Fruit fly (Drosophila melanogaster) whole organism, embryonic: Measurements from ENCODE around the gene Pex7.

Experiments
- Bgb ChIP-seq: fragments of 200-800 bp; sonication (Bioruptor generic); IDR thresholded peaks from 2 replicates; pipeline ENCODE4 v1.3.6; 2022; ENCODE audit warnings: missing biosample characterization, missing genetic modification characterization; ENCODE audit not compliant: partially characterized antibody
- Bteb2 ChIP-seq: fragments of 200-800 bp; sonication (Bioruptor generic); optimal IDR thresholded peaks from 2 replicates; lab custom pipeline; 2016; ENCODE audit warnings: missing biosample characterization, missing genetic modification characterization
- CG10147 ChIP-seq: fragments of 200-800 bp; sonication (Bioruptor generic); optimal IDR thresholded peaks from 2 replicates; lab custom pipeline; 2019; ENCODE audit warnings: missing biosample characterization, mild to moderate bottlenecking, missing genetic modification characterization, moderate library complexity
- CG10267 ChIP-seq: fragments of 200-800 bp; sonication (Bioruptor generic); optimal IDR thresholded peaks from 2 replicates; lab custom pipeline; 2018; ENCODE audit warnings: missing biosample characterization, mild to moderate bottlenecking, missing genetic modification characterization, moderate library complexity
- CG12104 ChIP-seq: fragments of 200-800 bp; sonication (Bioruptor generic); optimal IDR thresholded peaks from 3 replicates; lab custom pipeline; 2016; ENCODE audit warnings: missing biosample characterization, missing genetic modification characterization
- CG13424 ChIP-seq: fragments of 200-800 bp; sonication (Bioruptor generic); optimal IDR thresholded peaks from 2 replicates; lab custom pipeline; 2019; ENCODE audit warnings: missing biosample characterization, mild to moderate bottlenecking, missing genetic modification characterization, moderate library complexity
- CG1792 ChIP-seq: fragments of 200-800 bp; sonication (Bioruptor generic); optimal IDR thresholded peaks from 2 replicates; lab custom pipeline; 2016; ENCODE audit warnings: missing biosample characterization, missing genetic modification characterization
- CG32532 ChIP-seq: fragments of 200-800 bp; sonication (Bioruptor generic); IDR thresholded peaks from 2 replicates; pipeline ENCODE4 v1.3.6; 2022; ENCODE audit warnings: missing biosample characterization, missing genetic modification characterization
- CG3281 ChIP-seq: fragments of 200-800 bp; sonication (Bioruptor generic); optimal IDR thresholded peaks from 3 replicates; lab custom pipeline; 2017; ENCODE audit warnings: missing biosample characterization, mild to moderate bottlenecking, missing genetic modification characterization
- CG33557 ChIP-seq: fragments of 200-800 bp; sonication (Bioruptor generic); optimal IDR thresholded peaks from 2 replicates; lab custom pipeline; 2019; ENCODE audit warnings: missing biosample characterization, mild to moderate bottlenecking, missing genetic modification characterization, moderate library complexity
- CG4424 ChIP-seq: fragments of 200-800 bp; sonication (Bioruptor generic); optimal IDR thresholded peaks from 3 replicates; lab custom pipeline; 2016; ENCODE audit warnings: missing biosample characterization, missing genetic modification characterization
- CG4707 ChIP-seq: fragments of 200-800 bp; sonication (Bioruptor generic); optimal IDR thresholded peaks from 2 replicates; lab custom pipeline; 2018; ENCODE audit warnings: missing biosample characterization, mild to moderate bottlenecking, missing genetic modification characterization, moderate library complexity
- CG6689 ChIP-seq: fragments of 200-800 bp; sonication (Bioruptor generic); IDR thresholded peaks from 2 replicates; pipeline ENCODE4 v1.3.6; 2022; ENCODE audit warnings: missing biosample characterization, missing genetic modification characterization
- CG7372 ChIP-seq: fragments of 200-800 bp; sonication (Bioruptor generic); IDR thresholded peaks from 2 replicates; pipeline ENCODE4 v1.3.6; 2022; ENCODE audit warnings: missing biosample characterization, missing genetic modification characterization
- CG7786 ChIP-seq: fragments of 200-800 bp; sonication (Bioruptor generic); optimal IDR thresholded peaks from 2 replicates; lab custom pipeline; 2016; ENCODE audit warnings: missing biosample characterization, missing genetic modification characterization
- CG8388 ChIP-seq: fragments of 200-800 bp; sonication (Bioruptor generic); optimal IDR thresholded peaks from 2 replicates; lab custom pipeline; 2019; ENCODE audit warnings: missing biosample characterization, mild to moderate bottlenecking, missing genetic modification characterization, moderate library complexity
- CG8765 ChIP-seq: fragments of 200-800 bp; sonication (Bioruptor generic); IDR thresholded peaks from 2 replicates; pipeline ENCODE4 v1.3.6; 2022; ENCODE audit warnings: missing biosample characterization, missing genetic modification characterization
- CG9727 ChIP-seq: fragments of 200-800 bp; sonication (Bioruptor generic); optimal IDR thresholded peaks from 3 replicates; lab custom pipeline; 2017; ENCODE audit warnings: missing biosample characterization, mild to moderate bottlenecking, missing genetic modification characterization
- D19B ChIP-seq: fragments of 200-800 bp; sonication (Bioruptor generic); optimal IDR thresholded peaks from 2 replicates; lab custom pipeline; 2017; ENCODE audit warnings: missing biosample characterization, mild to moderate bottlenecking, missing genetic modification characterization
- Dip3 ChIP-seq: fragments of 200-800 bp; sonication (Bioruptor generic); optimal IDR thresholded peaks from 3 replicates; lab custom pipeline; 2016; ENCODE audit warnings: missing biosample characterization, missing genetic modification characterization
- Ets65A ChIP-seq: fragments of 200-800 bp; sonication (Bioruptor generic); peaks from one replicate; lab custom pipeline; 2016; ENCODE audit warnings: missing biosample characterization, missing genetic modification characterization
- Hand ChIP-seq: fragments of 200-800 bp; sonication (Bioruptor generic); optimal IDR thresholded peaks from 2 replicates; lab custom pipeline; 2017; ENCODE audit warnings: mild to moderate bottlenecking, missing biosample characterization, missing genetic modification reagents, missing genetic modification characterization
- Kr ChIP-seq: fragments of 200-800 bp; sonication (Bioruptor generic); optimal IDR thresholded peaks from 2 replicates; lab custom pipeline; 2017; ENCODE audit warnings: missing biosample characterization, mild to moderate bottlenecking, missing genetic modification characterization
- Lhr ChIP-seq: fragments of 200-800 bp; sonication (Bioruptor generic); optimal IDR thresholded peaks from 3 replicates; lab custom pipeline; 2017; ENCODE audit warnings: mild to moderate bottlenecking, missing biosample characterization, missing genetic modification reagents, missing genetic modification characterization
- Mad ChIP-seq: fragments of 200-800 bp; sonication (Bioruptor generic); optimal IDR thresholded peaks from 2 replicates; lab custom pipeline; 2016; ENCODE audit warnings: missing biosample characterization, missing genetic modification characterization
- Med ChIP-seq: fragments of 200-800 bp; sonication (Bioruptor generic); peaks from one replicate; lab custom pipeline; 2016; ENCODE audit warnings: missing biosample characterization, missing genetic modification characterization, mild to moderate bottlenecking, inconsistent platforms, moderate library complexity
- Rx ChIP-seq: fragments of 200-800 bp; sonication (Bioruptor generic); IDR thresholded peaks from 2 replicates; pipeline ENCODE4 v1.3.6; 2022; ENCODE audit warnings: missing biosample characterization, missing genetic modification characterization
- Vsx1 ChIP-seq: fragments of 200-800 bp; sonication (Bioruptor generic); optimal IDR thresholded peaks from 2 replicates; lab custom pipeline; 2017; ENCODE audit warnings: missing biosample characterization, mild to moderate bottlenecking, missing genetic modification characterization, missing genetic modification reagents
- aop ChIP-seq: fragments of 200-800 bp; sonication (Bioruptor generic); IDR thresholded peaks from 2 replicates; pipeline ENCODE4 v1.3.6; 2022; ENCODE audit warnings: missing biosample characterization, missing genetic modification characterization
- chif ChIP-seq, 2 experiments: fragments of 200-800 bp; sonication (Bioruptor generic); optimal IDR thresholded peaks; 3 replicates each; lab custom pipeline; 2016; ENCODE audit warnings: missing biosample characterization in 2 of 2, missing genetic modification characterization in 2 of 2
- ewg ChIP-seq: fragments of 200-800 bp; sonication (Bioruptor generic); optimal IDR thresholded peaks from 3 replicates; lab custom pipeline; 2017; ENCODE audit warnings: mild to moderate bottlenecking, missing biosample characterization, missing genetic modification reagents, missing genetic modification characterization
- fd64A ChIP-seq: fragments of 200-800 bp; sonication (Bioruptor generic); optimal IDR thresholded peaks from 3 replicates; lab custom pipeline; 2018; ENCODE audit warnings: missing biosample characterization, mild to moderate bottlenecking, missing genetic modification characterization
- fd96Cb ChIP-seq: fragments of 200-800 bp; sonication (Bioruptor generic); optimal IDR thresholded peaks from 2 replicates; lab custom pipeline; 2018; ENCODE audit warnings: missing biosample characterization, mild to moderate bottlenecking, missing genetic modification characterization, moderate library complexity
- kah ChIP-seq: fragments of 200-800 bp; sonication (Bioruptor generic); optimal IDR thresholded peaks from 2 replicates; lab custom pipeline; 2018; ENCODE audit warnings: missing biosample characterization, mild to moderate bottlenecking, missing genetic modification characterization
- lilli ChIP-seq: fragments of 200-800 bp; sonication (Bioruptor generic); optimal IDR thresholded peaks from 3 replicates; lab custom pipeline; 2016; ENCODE audit warnings: missing biosample characterization, missing genetic modification characterization
- lmd ChIP-seq: fragments of 200-800 bp; sonication (Bioruptor generic); IDR thresholded peaks from 2 replicates; pipeline ENCODE4 v1.3.6; 2022; ENCODE audit warnings: missing biosample characterization, missing genetic modification characterization
- nom ChIP-seq: fragments of 200-800 bp; sonication (Bioruptor generic); optimal IDR thresholded peaks from 2 replicates; lab custom pipeline; 2017; ENCODE audit warnings: missing biosample characterization, missing genetic modification characterization, mild to moderate bottlenecking, moderate library complexity, missing genetic modification reagents
- odd ChIP-seq: fragments of 200-800 bp; sonication (Bioruptor generic); optimal IDR thresholded peaks from 2 replicates; lab custom pipeline; 2017; ENCODE audit warnings: missing biosample characterization, mild to moderate bottlenecking, missing genetic modification characterization
- p53 ChIP-seq: fragments of 200-800 bp; sonication (Bioruptor generic); optimal IDR thresholded peaks from 2 replicates; lab custom pipeline; 2016; ENCODE audit warnings: missing biosample characterization, missing genetic modification characterization
- pho ChIP-seq: fragments of 200-800 bp; sonication (Bioruptor generic); optimal IDR thresholded peaks from 2 replicates; lab custom pipeline; 2016; ENCODE audit warnings: missing biosample characterization, missing genetic modification characterization
- prd ChIP-seq, 3 experiments: fragments of >200 bp in 2 of 3; fragments of 200-800 bp in 1 of 3; sonication (Bioruptor generic) in 1 of 3; optimal IDR thresholded peaks in 2 of 3; IDR thresholded peaks in 1 of 3; 2 replicates in 2 of 3; 3 replicates in 1 of 3; pipeline versions ENCODE4 v1.3.6 to Lab custom; 2017 to 2022; ENCODE audit warnings: missing biosample characterization in 1 of 3, missing genetic modification characterization in 1 of 3
- pros ChIP-seq: fragments of 200-800 bp; sonication (Bioruptor generic); optimal IDR thresholded peaks from 3 replicates; lab custom pipeline; 2019; ENCODE audit warnings: missing biosample characterization, mild to moderate bottlenecking, missing genetic modification characterization, moderate library complexity
- run ChIP-seq: fragments of 200-800 bp; sonication (Bioruptor generic); optimal IDR thresholded peaks from 3 replicates; lab custom pipeline; 2018; ENCODE audit warnings: missing biosample characterization, mild to moderate bottlenecking, missing genetic modification characterization
- sens-2 ChIP-seq: fragments of 200-800 bp; sonication (Bioruptor generic); IDR thresholded peaks from 2 replicates; pipeline ENCODE4 v1.3.6; 2022; ENCODE audit warnings: missing biosample characterization, missing genetic modification characterization
- sna ChIP-seq: fragments of 200-800 bp; sonication (Bioruptor generic); IDR thresholded peaks from 2 replicates; pipeline ENCODE4 v1.3.6; 2022; ENCODE audit warnings: missing biosample characterization, missing genetic modification characterization; ENCODE audit not compliant: partially characterized antibody
- ttk ChIP-seq: fragments of 200-800 bp; sonication (Bioruptor generic); IDR thresholded peaks from 2 replicates; pipeline ENCODE4 v2.1.2; 2022; ENCODE audit warnings: missing biosample characterization, missing genetic modification characterization
- unc-4 ChIP-seq: fragments of 200-800 bp; sonication (Bioruptor generic); IDR thresholded peaks from 2 replicates; pipeline ENCODE4 v1.3.6; 2022; ENCODE audit warnings: missing biosample characterization, missing genetic modification characterization; ENCODE audit not compliant: partially characterized antibody
- vnd ChIP-seq: fragments of 200-800 bp; sonication (Bioruptor generic); IDR thresholded peaks from 3 replicates; pipeline ENCODE4 v1.3.6; 2022; ENCODE audit warnings: missing biosample characterization, missing genetic modification characterization; ENCODE audit not compliant: partially characterized antibody
- wor ChIP-seq: fragments of 200-800 bp; sonication (Bioruptor generic); IDR thresholded peaks from 2 replicates; pipeline ENCODE4 v1.3.6; 2022; ENCODE audit warnings: missing biosample characterization, missing genetic modification characterization
- zfh1 ChIP-seq: fragments of 200-800 bp; sonication (Bioruptor generic); IDR thresholded peaks from 3 replicates; pipeline ENCODE4 v1.3.6; 2022; ENCODE audit warnings: missing biosample characterization, missing genetic modification characterization
- zfh2 ChIP-seq: fragments of 200-800 bp; sonication (Bioruptor generic); optimal IDR thresholded peaks from 2 replicates; lab custom pipeline; 2016; ENCODE audit warnings: missing biosample characterization, missing genetic modification characterization

The Pex7 gene

DNA sequence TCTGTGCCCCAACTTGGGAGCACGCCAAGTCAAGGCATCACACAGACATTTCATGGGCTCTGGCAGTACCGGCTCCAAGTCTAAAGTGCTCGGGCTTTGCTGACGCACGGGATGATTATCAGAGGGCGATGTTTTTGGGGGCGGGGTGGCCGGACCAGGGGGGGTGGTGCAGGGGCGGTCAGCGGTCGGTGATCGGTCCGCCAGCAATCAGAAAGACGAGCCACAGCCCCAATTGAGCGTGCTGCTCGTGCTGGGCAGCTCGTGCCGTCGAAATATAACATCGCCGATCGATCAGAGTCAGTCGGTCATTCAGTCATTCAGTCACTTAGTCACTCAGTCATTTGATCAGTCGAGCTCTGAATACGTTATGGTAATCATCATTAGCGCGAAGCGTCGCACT is 50.9 kb downstream of the Pex7 start (continued):
- TF ChIP-seq Lhr (no peak), CG13424 (tag; lab: Kevin White, UChicago) (no peak), kah (no peak), Dip3 (GFP tag; lab: Kevin White, UChicago) (no peak), Ets65A (no peak), CG7372 (GFP tag; lab: Robert Waterston, UW) (no peak), Bgb (GFP tag; lab: Robert Waterston, UW) (peak; percentile 31; the same call in 1 of the 2 replicates), Hand (no peak), sens-2 (no peak), chif (GFP tag; optimal IDR thresholded peaks at IDR 0.05; lab: Kevin White, UChicago) (no peak), CG10267 (no peak), CG10147 (GFP tag; lab: Kevin White, UChicago) (no peak), fd96Cb (no peak), zfh1 (no peak), CG3281 (no peak), ewg (GFP tag; lab: Kevin White, UChicago) (no peak), vnd (no peak), odd (no peak), Rx (GFP tag; lab: Robert Waterston, UW) (no peak), nom (GFP tag; lab: Kevin White, UChicago) (peak; percentile 93), pros (GFP tag; lab: Kevin White, UChicago) (no peak), CG1792 (GFP tag; lab: Kevin White, UChicago) (no peak), run (tag; lab: Kevin White, UChicago) (no peak), zfh2 (GFP tag; lab: Kevin White, UChicago) (no peak), lilli (GFP tag; lab: Kevin White, UChicago) (no peak), CG12104 (no peak), p53 (GFP tag; lab: Kevin White, UChicago) (no peak), CG4707 (GFP tag; lab: Kevin White, UChicago) (no peak), wor (no peak), CG33557 (GFP tag; lab: Kevin White, UChicago) (no peak), CG7786 (GFP tag; lab: Kevin White, UChicago) (no peak), CG8765 (no peak), lmd (peak; percentile 7; the same call in 1 of the 2 replicates), CG32532 (GFP tag; lab: Robert Waterston, UW) (no peak), CG8388 (GFP tag; lab: Kevin White, UChicago) (no peak), fd64A (GFP tag; lab: Kevin White, UChicago) (no peak), prd (optimal IDR thresholded peaks at IDR 0.05; lab: Kevin White, UChicago) (no peak), prd (GFP tag; IDR thresholded peaks at IDR 0.05; lab: Robert Waterston, UW) (no peak), Mad (GFP tag; lab: Kevin White, UChicago) (no peak), Med (GFP tag; lab: Kevin White, UChicago) (peak; percentile 39), ttk (GFP tag; lab: Robert Waterston, UW) (no peak), pho (GFP tag; lab: Kevin White, UChicago) (no peak), CG9727 (GFP tag; lab: Kevin White, UChicago) (no peak), sna (GFP tag; lab: Robert Waterston, UW) (no peak), CG6689 (GFP tag; lab: Robert Waterston, UW) (no peak), unc-4 (GFP tag; lab: Robert Waterston, UW) (no peak), D19B (GFP tag; lab: Kevin White, UChicago) (no peak), CG4424 (GFP tag; lab: Kevin White, UChicago) (no peak), Kr (GFP tag; lab: Kevin White, UChicago) (no peak), Vsx1 (GFP tag; lab: Kevin White, UChicago) (no peak), Bteb2 (GFP tag; lab: Kevin White, UChicago) (no peak), aop (no peak)
